Worm (Caenorhabditis elegans): Measurements from ENCODE around the gene Y32B12B.4.

DNA sequence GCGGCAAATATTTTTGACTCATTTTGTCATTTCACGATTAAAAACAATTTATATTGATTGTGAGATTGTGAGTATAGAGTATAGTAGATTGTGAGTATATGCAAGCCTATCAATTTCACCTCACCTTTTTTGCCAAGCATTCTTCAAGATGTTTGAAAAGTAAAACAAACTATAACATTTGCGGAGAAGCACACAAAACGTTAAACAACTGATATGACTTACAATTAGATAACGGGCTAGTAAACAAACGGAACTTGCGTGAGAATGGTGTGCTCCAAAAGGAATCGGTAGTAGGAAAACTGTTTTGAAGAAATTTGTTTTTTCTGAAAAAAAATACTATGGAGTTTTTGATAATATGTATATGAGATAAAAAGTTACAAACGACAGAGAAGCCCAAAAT, 57.0 kb downstream of the Y32B12B.4 start:
- TF ChIP-seq F13C5.2 (tag; optimal IDR thresholded peaks at IDR 0.05) (no peak), flt-1 (GFP tag; IDR thresholded peaks at IDR 0.05) (no peak), hmg-4 (GFP tag; optimal IDR thresholded peaks at IDR 0.05) (no peak), ama-1 (optimal IDR thresholded peaks at IDR 0.05) (no peak), scrt-1 (GFP tag; IDR thresholded peaks at IDR 0.05) (no peak)

Measured in whole organism, early embryonic.